Worm (Caenorhabditis elegans): ENCODE data around the gene C49F5.3.

ce11 chrX:11957246-11957645 is 26.2 kb downstream of the C49F5.3 start, which contains the start of gene T08D10.5:
- TF ChIP-seq snpc-4 (tag; optimal IDR thresholded peaks at IDR 0.05) (no peak), egl-27 (tag; optimal IDR thresholded peaks at IDR 0.05) (no peak), C34B4.2 (tag; optimal IDR thresholded peaks at IDR 0.05) (no peak), egl-13 (tag; optimal IDR thresholded peaks at IDR 0.05) (no peak), fos-1 (tag; optimal IDR thresholded peaks at IDR 0.05) (no peak), ztf-11 (tag; optimal IDR thresholded peaks at IDR 0.05) (no peak), unc-130 (tag; optimal IDR thresholded peaks at IDR 0.05) (no peak), fkh-8 (tag; optimal IDR thresholded peaks at IDR 0.05) (no peak), mep-1 (tag; optimal IDR thresholded peaks at IDR 0.05) (no peak), nhr-76 (tag; optimal IDR thresholded peaks at IDR 0.05) (no peak)

Data from whole organism, L1 larva.